Fruit fly (Drosophila melanogaster) Kc167 (cell line): ENCODE measurements around the gene amx.

ENCODE experiments used
- Myc ChIP-seq: fragments of >200 bp; optimal IDR thresholded peaks from 2 replicates; lab custom pipeline; 2017; ENCODE audit warnings: missing external identifiers
- Sin3A ChIP-seq: fragments of >200 bp; optimal IDR thresholded peaks from 2 replicates; lab custom pipeline; 2018; ENCODE audit warnings: missing external identifiers
- h ChIP-seq: fragments of >200 bp; optimal IDR thresholded peaks from 3 replicates; lab custom pipeline; 2018; ENCODE audit warnings: missing external identifiers
- insv ChIP-seq: fragments of >200 bp; optimal IDR thresholded peaks from 3 replicates; lab custom pipeline; 2018; ENCODE audit warnings: missing external identifiers
- psq ChIP-seq: fragments of >200 bp; optimal IDR thresholded peaks from 2 replicates; lab custom pipeline; 2017; ENCODE audit warnings: missing external identifiers
- ttk ChIP-seq: sonication (Bioruptor generic); optimal IDR thresholded peaks from 2 replicates; lab custom pipeline; 2017; ENCODE audit warnings: missing external identifiers

amx gene

dm6 chrX:9225137-9225536, 22.0 kb downstream of the amx start, which contains the start of gene CG15370:
CG15370 (plus strand) TSS chrX:9225437.
- TF ChIP-seq insv (lab: Kevin White, UChicago) (no peak), psq (lab: Kevin White, UChicago) (no peak), Sin3A (no peak), ttk (lab: Kevin White, UChicago) (no peak), Myc (lab: Kevin White, UChicago) (no peak), h (lab: Kevin White, UChicago) (no peak)

- no peak for TF ChIP-seq insv (lab: Kevin White, UChicago)
- TF ChIP-seq h (lab: Kevin White, UChicago), result no peak
- TF ChIP-seq psq (lab: Kevin White, UChicago), result no peak
- no peak for TF ChIP-seq Sin3A
- no peak for TF ChIP-seq Myc (lab: Kevin White, UChicago)
- no peak for TF ChIP-seq ttk (lab: Kevin White, UChicago)
Measured at dm6 chrX:9224423-9224822, 22.7 kb downstream of the amx start.

- TF ChIP-seq Sin3A (no peak), insv (lab: Kevin White, UChicago) (no peak), ttk (lab: Kevin White, UChicago) (no peak), Myc (lab: Kevin White, UChicago) (no peak), h (lab: Kevin White, UChicago) (no peak), psq (lab: Kevin White, UChicago) (no peak)
Measured at dm6 chrX:9223182-9223581, 24.0 kb downstream of the amx start, which contains the start of gene t. t (minus strand) TSS chrX:9223257.

dm6 chrX:9220434-9220833, 26.7 kb downstream of the amx start:
- TF ChIP-seq Sin3A (no peak), ttk (lab: Kevin White, UChicago) (no peak), insv (lab: Kevin White, UChicago) (no peak), Myc (lab: Kevin White, UChicago) (no peak), psq (lab: Kevin White, UChicago) (no peak), h (lab: Kevin White, UChicago) (no peak)

- TF ChIP-seq insv (lab: Kevin White, UChicago) (no peak), Sin3A (no peak), psq (lab: Kevin White, UChicago) (no peak), Myc (lab: Kevin White, UChicago) (no peak), ttk (lab: Kevin White, UChicago) (no peak), h (lab: Kevin White, UChicago) (no peak)
Measured at dm6 chrX:9216572-9216971, 30.6 kb downstream of the amx start, which contains the start of gene CG15369. CG15369 (plus strand) TSS chrX:9216872.

dm6 chrX:9215485-9215884, 31.7 kb downstream of the amx start, which contains the start of gene CG15368:
CG15368 (plus strand) TSS chrX:9215785.
- TF ChIP-seq psq (lab: Kevin White, UChicago) (no peak), Myc (lab: Kevin White, UChicago) (no peak), h (lab: Kevin White, UChicago) (no peak), insv (lab: Kevin White, UChicago) (no peak), ttk (lab: Kevin White, UChicago) (no peak), Sin3A (no peak)

dm6 chrX:9214576-9214975, 32.6 kb downstream of the amx start, which contains the start of gene Obp8a:
Obp8a (plus strand) TSS chrX:9214876.
- TF ChIP-seq ttk (lab: Kevin White, UChicago) (no peak), h (lab: Kevin White, UChicago) (no peak), insv (lab: Kevin White, UChicago) (no peak), Myc (lab: Kevin White, UChicago) (no peak), Sin3A (no peak), psq (lab: Kevin White, UChicago) (no peak)

- TF ChIP-seq Myc (lab: Kevin White, UChicago) (no peak), insv (lab: Kevin White, UChicago) (no peak), Sin3A (no peak), h (lab: Kevin White, UChicago) (no peak), psq (lab: Kevin White, UChicago) (no peak), ttk (lab: Kevin White, UChicago) (no peak)
Measured at dm6 chrX:9210787-9211186, 36.3 kb downstream of the amx start, which contains the start of gene SmydA-9. SmydA-9 (minus strand) TSS chrX:9210887.

- TF ChIP-seq Myc (lab: Kevin White, UChicago), result no peak
- no peak for TF ChIP-seq h (lab: Kevin White, UChicago)
- TF ChIP-seq Sin3A, result no peak
- TF ChIP-seq psq (lab: Kevin White, UChicago), result no peak
- no peak for TF ChIP-seq ttk (lab: Kevin White, UChicago)
- no peak for TF ChIP-seq insv (lab: Kevin White, UChicago)
Measured at dm6 chrX:9201866-9202681, 45.1 kb downstream of the amx start.

- no peak for TF ChIP-seq psq (lab: Kevin White, UChicago)
- no peak for TF ChIP-seq insv (lab: Kevin White, UChicago)
- TF ChIP-seq h (lab: Kevin White, UChicago), result no peak
- TF ChIP-seq Myc (lab: Kevin White, UChicago), result no peak
- no peak for TF ChIP-seq Sin3A
Measured at dm6 chrX:9201080-9201479, 46.1 kb downstream of the amx start.

dm6 chrX:9200234-9200633, 46.9 kb downstream of the amx start:
- TF ChIP-seq insv (lab: Kevin White, UChicago) (no peak), Myc (lab: Kevin White, UChicago) (no peak), psq (lab: Kevin White, UChicago) (no peak), ttk (lab: Kevin White, UChicago) (no peak), h (lab: Kevin White, UChicago) (no peak), Sin3A (no peak)
